Worm (Caenorhabditis elegans) whole organism, L3 larva: ENCODE measurements around the gene ZK892.6.

Experiments
- skn-1 ChIP-seq: fragments of 150-350 bp; optimal IDR thresholded peaks from 2 replicates; lab custom pipeline; 2014; ENCODE audit warnings: missing biosample characterization, missing genetic modification characterization
- snpc-4 ChIP-seq: fragments of 150-350 bp; optimal IDR thresholded peaks from 2 replicates; lab custom pipeline; 2014; ENCODE audit warnings: missing biosample characterization, missing genetic modification characterization

DNA sequence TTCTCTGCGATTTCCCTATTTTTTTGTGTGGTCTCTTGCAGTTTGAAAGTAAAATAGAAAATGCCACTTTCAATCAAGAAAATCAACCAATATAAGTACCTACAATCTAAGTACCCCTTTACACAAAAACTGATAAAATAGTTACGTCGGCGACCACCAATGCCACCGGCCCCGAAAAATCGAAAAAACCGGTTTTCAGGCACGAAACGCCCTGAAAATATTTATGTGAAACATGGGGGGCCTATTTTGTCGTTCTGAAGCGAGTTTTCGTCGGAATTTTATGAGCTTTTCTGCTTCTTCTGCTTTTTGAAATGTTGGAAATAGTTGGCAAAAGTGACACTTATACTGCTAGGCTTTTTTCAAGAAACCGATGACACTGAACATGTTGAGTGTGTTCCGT is 8.7 kb upstream of the ZK892.6 start:
- TF ChIP-seq snpc-4 (no peak), skn-1 (tag; lab: Kevin White, UChicago) (no peak)
